Fruit fly (Drosophila melanogaster): ENCODE results near the gene Nepl19.
A peak's percentile ranks its signal among the peaks of the same experiment; 100 is the strongest.

Nepl19 gene

DNA sequence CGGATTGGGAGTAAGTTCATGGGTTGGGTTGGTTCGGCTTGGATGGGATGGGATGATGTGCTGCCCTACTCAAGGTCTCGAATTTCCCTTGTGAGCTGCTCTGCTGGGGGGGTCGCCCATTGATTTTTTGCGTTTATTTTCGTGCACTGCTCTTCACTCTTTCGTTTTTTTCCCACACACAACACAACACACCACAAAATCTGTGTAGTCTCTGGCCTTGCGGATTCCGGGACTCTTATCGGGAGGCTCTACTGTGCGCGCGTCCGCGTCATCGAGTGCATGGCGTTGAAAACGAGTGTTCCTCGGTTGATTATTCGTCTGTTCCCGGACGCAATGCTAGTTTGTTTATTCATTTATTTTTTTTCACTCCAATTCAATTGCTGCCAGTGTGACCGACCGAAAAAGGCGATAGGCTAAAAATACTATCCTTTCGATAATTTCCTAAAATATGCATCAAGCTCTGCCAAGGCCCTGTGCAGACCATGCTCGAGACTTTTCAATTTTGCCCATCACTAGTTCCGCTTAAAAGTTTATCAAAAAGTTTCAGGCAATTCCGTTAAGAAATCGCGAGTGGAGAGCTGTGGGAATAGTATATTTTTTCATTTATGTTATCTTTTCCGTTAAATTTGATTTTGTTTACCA lies 48.2 kb downstream of the Nepl19 start, which contains the start of gene WASp (continued):
- peak; percentile 47 for TF ChIP-seq eyg (GFP tag; optimal IDR thresholded peaks at IDR 0.05)
- TF ChIP-seq crp (GFP tag; optimal IDR thresholded peaks at IDR 0.05) = peak in 1 of 2 experiments; percentile 54
- TF ChIP-seq CG2120 (GFP tag; optimal IDR thresholded peaks at IDR 0.05) = no peak
- TF ChIP-seq Hr3 (GFP tag; optimal IDR thresholded peaks at IDR 0.05) = peak; percentile 37
- TF ChIP-seq CG8924 (tag; optimal IDR thresholded peaks at IDR 0.05) = peak; percentile 49
- TF ChIP-seq CG34376 (GFP tag; optimal IDR thresholded peaks at IDR 0.05) = peak; percentile 40
- TF ChIP-seq dm (GFP tag; optimal IDR thresholded peaks at IDR 0.05) = peak; percentile 81
- no peak for TF ChIP-seq CG2889 (GFP tag; IDR thresholded peaks at IDR 0.05)
- peak; percentile 44 for TF ChIP-seq Bdp1 (GFP tag; optimal IDR thresholded peaks at IDR 0.05)
- TF ChIP-seq CG8388 (GFP tag; optimal IDR thresholded peaks at IDR 0.05) = peak; percentile 51
- TF ChIP-seq Opbp (GFP tag; IDR thresholded peaks at IDR 0.05; ENCODE audit: partially characterized antibody) = peak; percentile 75; the same call in 2 of the 3 replicates
- no peak for TF ChIP-seq CG18764 (GFP tag; optimal IDR thresholded peaks at IDR 0.05)
- peak; percentile 86 for TF ChIP-seq CG7987 (GFP tag; optimal IDR thresholded peaks at IDR 0.05)
- peak; percentile 78 for TF ChIP-seq Mes4 (GFP tag; optimal IDR thresholded peaks at IDR 0.05)
- TF ChIP-seq emc (GFP tag; optimal IDR thresholded peaks at IDR 0.05) = peak; percentile 75
- peak; percentile 67 for TF ChIP-seq ERR (GFP tag; optimal IDR thresholded peaks at IDR 0.05)
- no peak for TF ChIP-seq croc (GFP tag; conservative IDR thresholded peaks at IDR 0.05)
- peak; percentile 46; the same call in 1 of the 2 replicates for TF ChIP-seq Nf-YA (GFP tag; IDR thresholded peaks at IDR 0.05)
- TF ChIP-seq Dip2 (GFP tag; IDR thresholded peaks at IDR 0.05) = no peak
- peak; percentile 91 for TF ChIP-seq Myb (GFP tag; optimal IDR thresholded peaks at IDR 0.05)
- TF ChIP-seq Taf1 (GFP tag; IDR thresholded peaks at IDR 0.05) = no peak
- peak; percentile 49 for TF ChIP-seq zen (tag; optimal IDR thresholded peaks at IDR 0.05)
- peak; percentile 77 for TF ChIP-seq dysf (GFP tag; IDR thresholded peaks at IDR 0.05)
- TF ChIP-seq zfh2 (GFP tag; optimal IDR thresholded peaks at IDR 0.05) = peak; percentile 75
- TF ChIP-seq Atf6 (GFP tag; IDR thresholded peaks at IDR 0.05) = peak; percentile 56; the same call in 1 of the 2 replicates
- TF ChIP-seq so (GFP tag; IDR thresholded peaks at IDR 0.05) = peak; percentile 68; the same call in 1 of the 3 replicates
- TF ChIP-seq CG17912 (GFP tag; optimal IDR thresholded peaks at IDR 0.05) = peak; percentile 78
- TF ChIP-seq hb (GFP tag; IDR thresholded peaks at IDR 0.05; ENCODE audit: partially characterized antibody) = no peak
- no peak for TF ChIP-seq CG4854 (GFP tag; optimal IDR thresholded peaks at IDR 0.05)
- peak; percentile 85 for TF ChIP-seq CoRest (tag; optimal IDR thresholded peaks at IDR 0.05)
- TF ChIP-seq Dll (GFP tag; IDR thresholded peaks at IDR 0.05; ENCODE audit: partially characterized antibody) = peak; percentile 52; the same call in 1 of the 4 replicates
- peak; percentile 3 for TF ChIP-seq Six4 (GFP tag; optimal IDR thresholded peaks at IDR 0.05)
- TF ChIP-seq D19B (GFP tag; optimal IDR thresholded peaks at IDR 0.05) = no peak
- TF ChIP-seq CG12071 (GFP tag; optimal IDR thresholded peaks at IDR 0.05) = peak; percentile 71
- TF ChIP-seq CG7556 (GFP tag; optimal IDR thresholded peaks at IDR 0.05) = no peak
- TF ChIP-seq Hand (GFP tag; optimal IDR thresholded peaks at IDR 0.05) = no peak
- peak; percentile 62 for TF ChIP-seq CG4707 (GFP tag; optimal IDR thresholded peaks at IDR 0.05)
- TF ChIP-seq crc (GFP tag; optimal IDR thresholded peaks at IDR 0.05) = peak; percentile 17
- no peak; the same call in 1 of the 2 replicates for TF ChIP-seq ham (GFP tag; IDR thresholded peaks at IDR 0.05)
- peak; percentile 12 for TF ChIP-seq CTCF (GFP tag; optimal IDR thresholded peaks at IDR 0.05)
- TF ChIP-seq pnt (GFP tag; optimal IDR thresholded peaks at IDR 0.05) = peak; percentile 26
- 0 out of 2 replicates have a peak, but pooled peaks have one; percentile 29 for TF ChIP-seq CG31224 (GFP tag; IDR thresholded peaks at IDR 0.05)
- TF ChIP-seq Optix (GFP tag; IDR thresholded peaks at IDR 0.05) = peak; percentile 42; the same call in 1 of the 3 replicates
- peak; percentile 79 for TF ChIP-seq unpg (GFP tag; optimal IDR thresholded peaks at IDR 0.05)
- TF ChIP-seq klu (GFP tag; IDR thresholded peaks at IDR 0.05) = no peak
- TF ChIP-seq Doc2 (GFP tag; IDR thresholded peaks at IDR 0.05) = no peak
- TF ChIP-seq CG17829 (tag; optimal IDR thresholded peaks at IDR 0.05) = peak; percentile 77
- TF ChIP-seq wdn (GFP tag; IDR thresholded peaks at IDR 0.05) = 0 out of 2 replicates have a peak, but pooled peaks have one; percentile 46
- no peak for TF ChIP-seq CG7745 (tag; optimal IDR thresholded peaks at IDR 0.05)
- TF ChIP-seq Ada2b (GFP tag; IDR thresholded peaks at IDR 0.05) = 0 out of 2 replicates have a peak, but pooled peaks have one; percentile 33

Measured in whole organism, embryonic.